Worm (Caenorhabditis elegans) whole organism, mixed stage, embryonic: ENCODE measurements around the gene mep-1.

ENCODE experiments used
- bed-3 ChIP-seq: fragments of 200-800 bp; sonication (Bioruptor generic); optimal IDR thresholded peaks from 3 replicates; lab custom pipeline; 2018; ENCODE audit warnings: mild to moderate bottlenecking, missing genetic modification characterization, moderate library complexity, missing compliant biosample characterization
- blmp-1 ChIP-seq: fragments of 150-350 bp; optimal IDR thresholded peaks from 2 replicates; lab custom pipeline; 2014; ENCODE audit warnings: missing biosample characterization, missing genetic modification characterization
- ceh-43 ChIP-seq: fragments of 200-800 bp; sonication (Bioruptor generic); optimal IDR thresholded peaks from 2 replicates; lab custom pipeline; 2018; ENCODE audit warnings: mild to moderate bottlenecking, missing genetic modification characterization, moderate library complexity, missing compliant biosample characterization
- ceh-83 ChIP-seq: fragments of 200-800 bp; sonication (Bioruptor generic); optimal IDR thresholded peaks from 2 replicates; lab custom pipeline; 2018; ENCODE audit warnings: mild to moderate bottlenecking, missing genetic modification characterization, missing compliant biosample characterization
- ces-1 ChIP-seq: fragments of 150-350 bp; optimal IDR thresholded peaks from 2 replicates; lab custom pipeline; 2014; ENCODE audit warnings: missing biosample characterization, missing genetic modification reagents, missing genetic modification characterization
- drap-1 ChIP-seq: fragments of 200-800 bp; sonication (Bioruptor generic); optimal IDR thresholded peaks from 3 replicates; lab custom pipeline; 2018; ENCODE audit warnings: mild to moderate bottlenecking, missing genetic modification characterization, missing compliant biosample characterization
- elt-1 ChIP-seq: sonication (generic microtip); optimal IDR thresholded peaks from 2 replicates; lab custom pipeline; 2017; ENCODE audit warnings: missing genetic modification characterization, mild to moderate bottlenecking, missing compliant biosample characterization, antibody characterized with exemption, moderate library complexity, borderline replicate concordance; ENCODE audit not compliant: insufficient read depth
- elt-3 ChIP-seq: fragments of 150-350 bp; optimal IDR thresholded peaks from 2 replicates; lab custom pipeline; 2014; ENCODE audit warnings: missing biosample characterization, missing genetic modification characterization
- flh-1 ChIP-seq: fragments of 200-800 bp; sonication (Bioruptor generic); optimal IDR thresholded peaks from 2 replicates; lab custom pipeline; 2018; ENCODE audit warnings: mild to moderate bottlenecking, missing genetic modification characterization, moderate library complexity, missing compliant biosample characterization
- ham-2 ChIP-seq: fragments of 200-800 bp; sonication (Bioruptor generic); optimal IDR thresholded peaks from 2 replicates; lab custom pipeline; 2018; ENCODE audit warnings: mild to moderate bottlenecking, missing genetic modification characterization, missing compliant biosample characterization
- hlh-1 ChIP-seq: fragments of 150-350 bp; optimal IDR thresholded peaks from 2 replicates; lab custom pipeline; 2014; ENCODE audit warnings: missing biosample characterization, missing genetic modification reagents, missing genetic modification characterization
- lin-13 ChIP-seq: fragments of 150-350 bp; optimal IDR thresholded peaks from 2 replicates; lab custom pipeline; 2014; ENCODE audit warnings: missing biosample characterization, missing genetic modification characterization
- lsy-2 ChIP-seq: fragments of 150-350 bp; optimal IDR thresholded peaks from 2 replicates; lab custom pipeline; 2014; ENCODE audit warnings: missing biosample characterization, missing genetic modification characterization
- mab-5 ChIP-seq: fragments of 150-350 bp; optimal IDR thresholded peaks from 2 replicates; lab custom pipeline; 2014; ENCODE audit warnings: missing biosample characterization, missing genetic modification characterization
- mep-1 ChIP-seq: fragments of 150-350 bp; optimal IDR thresholded peaks from 2 replicates; lab custom pipeline; 2017; ENCODE audit warnings: missing biosample characterization, missing genetic modification reagents, missing genetic modification characterization, inconsistent platforms
- mls-2 ChIP-seq: sonication (generic microtip); optimal IDR thresholded peaks from 2 replicates; lab custom pipeline; 2016; ENCODE audit warnings: mild to moderate bottlenecking, missing genetic modification characterization, moderate library complexity, missing compliant biosample characterization
- nhr-12 ChIP-seq: fragments of 150-350 bp; optimal IDR thresholded peaks from 2 replicates; lab custom pipeline; 2014; ENCODE audit warnings: missing biosample characterization, missing genetic modification characterization
- nhr-2 ChIP-seq: fragments of 150-350 bp; optimal IDR thresholded peaks from 2 replicates; lab custom pipeline; 2014; ENCODE audit warnings: missing biosample characterization, missing genetic modification characterization
- nhr-237 ChIP-seq: fragments of 150-350 bp; optimal IDR thresholded peaks from 2 replicates; lab custom pipeline; 2014; ENCODE audit warnings: missing biosample characterization, missing genetic modification characterization
- nhr-28 ChIP-seq: fragments of 150-350 bp; optimal IDR thresholded peaks from 2 replicates; lab custom pipeline; 2014; ENCODE audit warnings: missing biosample characterization, missing genetic modification characterization
- nhr-76 ChIP-seq: sonication (generic microtip); optimal IDR thresholded peaks from 2 replicates; lab custom pipeline; 2017; ENCODE audit warnings: missing biosample characterization, missing genetic modification characterization
- pha-4 ChIP-seq: fragments of 150-350 bp; optimal IDR thresholded peaks from 2 replicates; lab custom pipeline; 2018; ENCODE audit warnings: missing biosample characterization, missing genetic modification reagents, missing genetic modification characterization
- sem-2 ChIP-seq: fragments of 200-800 bp; sonication (Bioruptor generic); optimal IDR thresholded peaks from 2 replicates; lab custom pipeline; 2018; ENCODE audit warnings: mild to moderate bottlenecking, missing genetic modification characterization, missing compliant biosample characterization
- sptf-1 ChIP-seq: sonication (generic microtip); optimal IDR thresholded peaks from 2 replicates; lab custom pipeline; 2017; ENCODE audit warnings: mild to moderate bottlenecking, missing genetic modification characterization, moderate library complexity, missing compliant biosample characterization
- unc-120 ChIP-seq: sonication (generic microtip); optimal IDR thresholded peaks from 2 replicates; lab custom pipeline; 2017; ENCODE audit warnings: missing genetic modification characterization, missing compliant biosample characterization; ENCODE audit not compliant: poor library complexity, severe bottlenecking
- unc-39 ChIP-seq: fragments of 150-350 bp; optimal IDR thresholded peaks from 2 replicates; lab custom pipeline; 2014; ENCODE audit warnings: missing biosample characterization, missing genetic modification characterization
- unc-62 ChIP-seq: fragments of 150-350 bp; optimal IDR thresholded peaks from 2 replicates; lab custom pipeline; 2014; ENCODE audit warnings: missing biosample characterization, missing genetic modification reagents, missing genetic modification characterization
- zip-8 ChIP-seq: fragments of 150-350 bp; optimal IDR thresholded peaks from 2 replicates; lab custom pipeline; 2014; ENCODE audit warnings: missing biosample characterization, missing genetic modification characterization
- ztf-11 ChIP-seq: fragments of 150-350 bp; optimal IDR thresholded peaks from 2 replicates; lab custom pipeline; 2014; ENCODE audit warnings: missing biosample characterization, missing genetic modification characterization

Gene mep-1

DNA sequence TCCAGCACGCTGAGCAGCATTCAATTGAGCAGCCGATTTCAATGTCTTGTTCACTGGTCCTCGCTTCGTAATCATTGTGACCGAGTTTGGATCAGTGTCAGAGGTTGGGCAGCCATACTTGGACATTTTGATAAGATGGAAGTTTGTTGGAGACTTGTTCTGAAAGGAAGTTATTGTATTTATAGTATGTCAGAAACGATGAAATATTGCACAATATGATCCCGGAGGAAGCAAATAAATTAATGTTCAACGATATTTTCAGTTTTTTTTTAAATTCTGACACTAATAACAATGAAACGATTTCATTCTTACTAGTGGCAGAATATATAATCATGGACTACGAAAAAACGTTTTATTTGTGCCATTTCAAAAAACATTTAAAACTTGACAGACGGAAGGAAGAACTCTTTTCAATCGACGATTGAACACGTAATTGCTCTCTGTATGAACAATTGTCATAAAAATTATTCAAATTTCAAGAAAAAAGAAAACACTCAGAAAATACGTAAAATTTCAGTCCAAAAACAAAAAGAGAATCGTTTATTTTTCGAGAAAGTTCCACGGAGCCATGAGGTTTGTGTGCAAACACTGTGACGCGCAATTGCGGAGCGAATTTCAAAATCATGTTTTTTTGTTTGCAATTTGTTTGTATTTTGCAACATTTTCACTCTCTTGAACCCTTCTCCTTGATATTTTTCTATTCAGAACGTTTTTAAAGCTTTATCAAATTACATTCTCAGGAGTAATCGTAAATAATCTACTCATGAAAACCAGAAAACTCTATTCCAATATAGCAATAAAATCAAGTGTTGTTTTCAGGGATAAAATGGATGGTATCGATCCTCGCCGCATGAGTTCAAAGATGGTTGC lies 44.2 kb upstream of the mep-1 start, which contains the start of the genes mbf-1 and nse-4:
Gene mbf-1 (minus strand): TSS at position 343 of the 870 bp plus-strand sequence.
Gene nse-4 (plus strand): TSS at position 820 of the 870 bp plus-strand sequence.
- TF ChIP-seq sem-2 (GFP tag; lab: Kevin White, UChicago): no peak
- peak; percentile 45 for TF ChIP-seq lin-13 (tag; lab: Kevin White, UChicago)
- peak; percentile 72 for TF ChIP-seq mab-5 (tag; lab: Kevin White, UChicago)
- no peak for TF ChIP-seq unc-39 (tag; lab: Kevin White, UChicago)
- no peak for TF ChIP-seq elt-1 (tag; lab: Kevin White, UChicago)
- TF ChIP-seq nhr-237 (tag; lab: Kevin White, UChicago): peak; percentile 34
- peak; percentile 11 for TF ChIP-seq mls-2
- TF ChIP-seq blmp-1 (tag; lab: Kevin White, UChicago): no peak
- TF ChIP-seq nhr-2 (tag; lab: Kevin White, UChicago): no peak
- no peak for TF ChIP-seq drap-1 (GFP tag; lab: Kevin White, UChicago)
- peak; percentile 55 for TF ChIP-seq lsy-2
- peak; percentile 49 for TF ChIP-seq ces-1 (GFP tag; lab: Kevin White, UChicago)
- TF ChIP-seq mep-1 (tag; lab: Kevin White, UChicago): peak; percentile 75
- TF ChIP-seq, all 35 proteins: peak for 7

DNA sequence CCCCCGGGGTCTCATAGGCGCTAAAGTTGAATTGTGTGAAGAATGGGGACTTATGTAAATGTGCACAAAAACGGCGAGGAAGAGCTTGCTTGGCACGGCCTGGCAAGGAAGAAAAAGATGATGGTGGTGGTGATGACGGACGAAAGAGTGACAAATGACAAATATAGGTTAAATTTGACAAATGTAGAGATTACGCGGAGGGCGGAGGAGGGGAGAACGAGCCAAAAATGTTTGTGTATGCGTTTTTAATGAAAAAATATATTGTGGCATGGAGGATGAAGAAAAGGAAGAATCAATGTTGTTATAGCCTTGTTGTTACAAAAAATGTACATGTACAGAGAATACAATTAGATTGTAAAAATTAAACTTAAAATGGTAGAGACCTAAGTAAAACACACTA lies 37.6 kb upstream of the mep-1 start:
- TF ChIP-seq nhr-2 (tag; lab: Kevin White, UChicago): no peak
- no peak for TF ChIP-seq nhr-12 (tag; lab: Kevin White, UChicago)
- no peak for TF ChIP-seq mep-1 (tag; lab: Kevin White, UChicago)
- TF ChIP-seq bed-3: no peak
- TF ChIP-seq mab-5 (tag; lab: Kevin White, UChicago): no peak
- TF ChIP-seq nhr-28 (tag; lab: Kevin White, UChicago): no peak
- TF ChIP-seq drap-1 (GFP tag; lab: Kevin White, UChicago): no peak
- no peak for TF ChIP-seq nhr-76 (tag; lab: Kevin White, UChicago)
- TF ChIP-seq ham-2 (GFP tag; lab: Kevin White, UChicago): no peak
- TF ChIP-seq sptf-1: no peak

DNA sequence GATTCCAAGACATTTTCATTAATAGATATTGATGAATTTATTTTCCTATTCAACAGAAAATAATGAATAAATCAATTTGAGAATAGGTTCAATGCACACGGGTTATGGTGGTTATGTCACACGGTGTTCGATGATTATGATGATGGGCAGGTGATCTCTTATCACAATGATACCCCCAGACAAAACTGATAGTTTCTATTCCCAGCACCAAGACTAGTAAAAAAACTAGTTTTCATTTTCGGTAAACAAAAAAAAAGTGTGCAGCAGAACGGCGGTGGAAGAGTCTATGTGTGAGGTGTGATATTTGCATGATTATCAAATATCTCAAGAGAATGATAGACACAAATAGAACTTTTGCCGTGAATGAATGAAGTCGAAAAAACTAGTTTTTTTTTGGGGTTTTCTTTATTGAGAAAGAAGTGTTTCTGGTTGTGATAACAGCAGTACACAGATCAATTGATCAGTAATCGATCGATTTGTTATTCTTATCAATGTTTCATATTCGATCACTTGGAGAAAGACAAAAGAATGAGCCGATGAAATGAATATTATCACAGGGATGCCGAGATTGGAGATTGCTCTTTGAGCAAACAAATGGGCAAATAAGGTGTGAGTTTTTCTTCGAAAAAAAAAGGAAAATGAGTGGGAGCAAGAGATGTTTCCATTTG lies 36.4 kb upstream of the mep-1 start:
- no peak for TF ChIP-seq ceh-43 (GFP tag; lab: Kevin White, UChicago)

ce11 chrIV:11489077-11489476 lies 35.4 kb upstream of the mep-1 start:
- TF ChIP-seq flh-1 (GFP tag; lab: Kevin White, UChicago) (no peak), hlh-1 (tag; lab: Kevin White, UChicago) (no peak), pha-4 (no peak), sem-2 (GFP tag; lab: Kevin White, UChicago) (no peak), unc-62 (GFP tag; lab: Kevin White, UChicago) (no peak), mep-1 (tag; lab: Kevin White, UChicago) (no peak), ces-1 (GFP tag; lab: Kevin White, UChicago) (no peak), mab-5 (tag; lab: Kevin White, UChicago) (no peak), nhr-12 (tag; lab: Kevin White, UChicago) (no peak), bed-3 (no peak), ceh-83 (GFP tag; lab: Kevin White, UChicago) (no peak), unc-120 (tag; lab: Kevin White, UChicago) (no peak), zip-8 (tag; lab: Kevin White, UChicago) (no peak), ztf-11 (tag; lab: Kevin White, UChicago) (no peak), mls-2 (no peak), elt-3 (tag; lab: Kevin White, UChicago) (no peak), unc-39 (tag; lab: Kevin White, UChicago) (no peak), nhr-237 (tag; lab: Kevin White, UChicago) (no peak), ceh-43 (GFP tag; lab: Kevin White, UChicago) (no peak), nhr-76 (tag; lab: Kevin White, UChicago) (no peak)
